Fruit fly (Drosophila melanogaster) whole organism, adult: ENCODE data around the gene CG7378.

Experiments
- bab1 ChIP-seq: fragments of 200-800 bp; sonication (Bioruptor generic); optimal IDR thresholded peaks from 3 replicates; lab custom pipeline; 2019; ENCODE audit warnings: missing biosample characterization, mild to moderate bottlenecking, missing genetic modification characterization, moderate library complexity
- kay ChIP-seq: fragments of 200-800 bp; sonication (Bioruptor generic); peaks from one replicate; lab custom pipeline; 2016; ENCODE audit warnings: missing biosample characterization, missing genetic modification characterization, borderline replicate concordance

DNA sequence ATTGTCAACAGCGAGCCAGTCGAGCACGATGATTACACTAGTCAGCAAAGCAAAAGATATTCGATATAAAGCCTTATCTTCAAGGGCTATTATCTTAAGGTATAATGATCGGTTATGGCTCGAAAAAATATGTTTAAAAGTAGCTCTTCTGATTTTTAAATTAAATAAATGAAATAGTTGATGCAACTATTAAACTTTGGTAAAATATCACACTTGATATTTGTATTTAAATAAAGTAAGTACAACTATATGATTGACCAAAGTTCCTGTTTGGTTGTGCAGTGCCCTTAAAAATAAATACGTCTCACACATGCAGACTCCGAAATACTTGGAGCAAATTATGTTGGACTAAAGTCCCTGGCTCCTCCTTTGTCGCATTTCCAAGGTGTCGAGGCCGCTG is 2.3 kb upstream of the CG7378 start:
- TF ChIP-seq kay (no peak), bab1 (no peak)
